Fruit fly (Drosophila melanogaster): ENCODE data around the gene Exo70.

dm6 chr3L:8453443-8454360 is 42.1 kb downstream of the Exo70 start:
- no peak for TF ChIP-seq CG8159 (tag; optimal IDR thresholded peaks at IDR 0.05)
- TF ChIP-seq CG14655 (GFP tag; optimal IDR thresholded peaks at IDR 0.05), result no peak
- TF ChIP-seq Ets98B (GFP tag; IDR thresholded peaks at IDR 0.05), result no peak
- TF ChIP-seq CG34367 (tag; optimal IDR thresholded peaks at IDR 0.05), result no peak
- TF ChIP-seq EcR (GFP tag; optimal IDR thresholded peaks at IDR 0.05), result no peak
- no peak for TF ChIP-seq Snoo (tag; optimal IDR thresholded peaks at IDR 0.05)
- TF ChIP-seq CG12605 (GFP tag; IDR thresholded peaks at IDR 0.05), result no peak
